Worm (Caenorhabditis elegans) whole organism, L1 larva: ENCODE measurements around the gene nspg-5.

ENCODE experiments used
- C04F5.9 ChIP-seq: sonication (generic microtip); optimal IDR thresholded peaks from 2 replicates; lab custom pipeline; 2016; ENCODE audit warnings: missing genetic modification characterization, missing compliant biosample characterization
- C34B4.2 ChIP-seq: sonication (generic microtip); optimal IDR thresholded peaks from 2 replicates; lab custom pipeline; 2017; ENCODE audit warnings: mild to moderate bottlenecking, missing genetic modification characterization, missing compliant biosample characterization
- aha-1 ChIP-seq: fragments of 150-350 bp; optimal IDR thresholded peaks from 2 replicates; lab custom pipeline; 2014; ENCODE audit warnings: missing biosample characterization, missing genetic modification characterization
- ama-1 ChIP-seq: fragments of 150-350 bp; optimal IDR thresholded peaks from 2 replicates; lab custom pipeline; 2014
- blmp-1 ChIP-seq: fragments of 150-350 bp; optimal IDR thresholded peaks from 2 replicates; lab custom pipeline; 2014; ENCODE audit warnings: missing biosample characterization, missing genetic modification characterization
- ceh-82 ChIP-seq, 3 experiments: fragments of 150-350 bp in 1 of 3; sonication (generic microtip) in 2 of 3; optimal IDR thresholded peaks; 2 replicates each; lab custom pipeline; 2014 to 2017; ENCODE audit warnings: missing biosample characterization in 3 of 3, missing genetic modification characterization in 3 of 3
- ceh-88 ChIP-seq: fragments of 200-800 bp; sonication (Bioruptor generic); IDR thresholded peaks from 2 replicates; pipeline ENCODE4 v1.3.6; 2022; ENCODE audit warnings: missing genetic modification characterization, missing compliant biosample characterization
- ceh-90 ChIP-seq: sonication (generic microtip); optimal IDR thresholded peaks from 2 replicates; lab custom pipeline; 2016; ENCODE audit warnings: missing genetic modification characterization, missing compliant biosample characterization
- dpl-1 ChIP-seq, 3 experiments: fragments of 150-350 bp in 2 of 3; sonication (generic microtip) in 1 of 3; optimal IDR thresholded peaks; 2 replicates each; lab custom pipeline; 2014 to 2017; ENCODE audit warnings: missing biosample characterization in 3 of 3, missing genetic modification characterization in 3 of 3, missing genetic modification reagents in 3 of 3
- efl-1 ChIP-seq, 4 experiments: fragments of 150-350 bp; optimal IDR thresholded peaks in 3 of 4; peaks in 1 of 4; 1 replicate in 1 of 4; 2 replicates in 3 of 4; lab custom pipeline; 2014; ENCODE audit warnings: missing biosample characterization in 2 of 4, missing genetic modification characterization in 2 of 4, missing genetic modification reagents in 2 of 4
- fkh-10 ChIP-seq: sonication (generic microtip); optimal IDR thresholded peaks from 2 replicates; lab custom pipeline; 2017; ENCODE audit warnings: missing biosample characterization, missing genetic modification reagents, missing genetic modification characterization
- fkh-4 ChIP-seq: sonication (generic microtip); optimal IDR thresholded peaks from 2 replicates; lab custom pipeline; 2016; ENCODE audit warnings: missing compliant biosample characterization, missing genetic modification characterization, borderline replicate concordance
- fkh-8 ChIP-seq: sonication (generic microtip); optimal IDR thresholded peaks from 2 replicates; lab custom pipeline; 2016; ENCODE audit warnings: mild to moderate bottlenecking, missing genetic modification characterization, missing compliant biosample characterization
- fos-1 ChIP-seq: fragments of 150-350 bp; optimal IDR thresholded peaks from 2 replicates; lab custom pipeline; 2014; ENCODE audit warnings: missing biosample characterization, missing genetic modification characterization
- hlh-17 ChIP-seq: fragments of 200-800 bp; sonication (Bioruptor generic); optimal IDR thresholded peaks from 2 replicates; lab custom pipeline; 2018; ENCODE audit warnings: missing genetic modification characterization, mild to moderate bottlenecking, missing compliant biosample characterization, moderate library complexity, borderline replicate concordance
- isw-1 ChIP-seq: fragments of 200-800 bp; sonication (Bioruptor generic); IDR thresholded peaks from 2 replicates; pipeline ENCODE4 v1.3.6; 2022; ENCODE audit warnings: missing genetic modification characterization, missing compliant biosample characterization
- lin-14 ChIP-seq: fragments of 200-800 bp; sonication (Bioruptor generic); optimal IDR thresholded peaks from 2 replicates; lab custom pipeline; 2018; ENCODE audit warnings: mild to moderate bottlenecking, missing genetic modification characterization, moderate library complexity, missing compliant biosample characterization
- lin-35 ChIP-seq, 2 experiments: fragments of 150-350 bp; optimal IDR thresholded peaks; 2 replicates each; lab custom pipeline; 2014; ENCODE audit warnings: missing biosample characterization in 2 of 2, missing genetic modification characterization in 2 of 2, missing genetic modification reagents in 2 of 2
- lin-39 ChIP-seq: fragments of 150-350 bp; optimal IDR thresholded peaks from 2 replicates; lab custom pipeline; 2014; ENCODE audit warnings: missing biosample characterization, missing genetic modification reagents, missing genetic modification characterization
- lir-3 ChIP-seq: sonication (generic microtip); optimal IDR thresholded peaks from 2 replicates; lab custom pipeline; 2016; ENCODE audit warnings: mild to moderate bottlenecking, missing genetic modification characterization, moderate library complexity, missing compliant biosample characterization; ENCODE audit not compliant: poor library complexity
- lsy-2 ChIP-seq, 2 experiments: fragments of 150-350 bp; optimal IDR thresholded peaks; 2 replicates each; lab custom pipeline; 2014; ENCODE audit warnings: missing biosample characterization in 2 of 2, missing genetic modification characterization in 2 of 2
- mab-9 ChIP-seq: fragments of 200-800 bp; sonication (Bioruptor generic); IDR thresholded peaks from 2 replicates; pipeline ENCODE4 v1.3.6; 2022; ENCODE audit warnings: missing genetic modification reagents, missing genetic modification characterization, missing compliant biosample characterization
- mdl-1 ChIP-seq, 2 experiments: fragments of 150-350 bp; optimal IDR thresholded peaks; 2 replicates each; lab custom pipeline; 2014 to 2017; ENCODE audit warnings: missing biosample characterization in 2 of 2, missing genetic modification characterization in 2 of 2, inconsistent platforms in 1 of 2
- mef-2 ChIP-seq: fragments of 150-350 bp; optimal IDR thresholded peaks from 2 replicates; lab custom pipeline; 2014; ENCODE audit warnings: missing biosample characterization, missing genetic modification characterization
- mep-1 ChIP-seq: fragments of 150-350 bp; optimal IDR thresholded peaks from 2 replicates; lab custom pipeline; 2014; ENCODE audit warnings: missing biosample characterization, missing genetic modification characterization
- nhr-20 ChIP-seq: sonication (generic microtip); optimal IDR thresholded peaks from 2 replicates; lab custom pipeline; 2016; ENCODE audit warnings: mild to moderate bottlenecking, missing genetic modification characterization, missing compliant biosample characterization
- nhr-47 ChIP-seq: sonication (generic microtip); optimal IDR thresholded peaks from 2 replicates; lab custom pipeline; 2016; ENCODE audit warnings: mild to moderate bottlenecking, missing genetic modification characterization, moderate library complexity, missing compliant biosample characterization
- nhr-71 ChIP-seq: sonication (generic microtip); optimal IDR thresholded peaks from 2 replicates; lab custom pipeline; 2016; ENCODE audit warnings: mild to moderate bottlenecking, missing genetic modification characterization, moderate library complexity, missing compliant biosample characterization
- nhr-84 ChIP-seq: sonication (generic microtip); optimal IDR thresholded peaks from 2 replicates; lab custom pipeline; 2017; ENCODE audit warnings: missing biosample characterization, missing genetic modification characterization
- nhr-85 ChIP-seq: sonication (generic microtip); peaks from one replicate; lab custom pipeline; 2016; ENCODE audit warnings: missing genetic modification characterization, inconsistent platforms, missing compliant biosample characterization
- nhr-90 ChIP-seq: sonication (generic microtip); optimal IDR thresholded peaks from 2 replicates; lab custom pipeline; 2016; ENCODE audit warnings: mild to moderate bottlenecking, missing genetic modification characterization, missing compliant biosample characterization; ENCODE audit not compliant: poor library complexity
- rnt-1 ChIP-seq: sonication (generic microtip); optimal IDR thresholded peaks from 2 replicates; lab custom pipeline; 2016; ENCODE audit warnings: mild to moderate bottlenecking, missing genetic modification characterization, moderate library complexity, missing compliant biosample characterization
- snpc-4 ChIP-seq: fragments of 150-350 bp; optimal IDR thresholded peaks from 2 replicates; lab custom pipeline; 2014; ENCODE audit warnings: missing biosample characterization, missing genetic modification characterization
- snu-23 ChIP-seq: sonication (generic microtip); optimal IDR thresholded peaks from 2 replicates; lab custom pipeline; 2016; ENCODE audit warnings: missing genetic modification characterization, missing compliant biosample characterization
- sox-4 ChIP-seq: sonication (generic microtip); optimal IDR thresholded peaks from 2 replicates; lab custom pipeline; 2016; ENCODE audit warnings: missing genetic modification characterization, missing compliant biosample characterization
- tlp-1 ChIP-seq: fragments of 150-350 bp; optimal IDR thresholded peaks from 2 replicates; lab custom pipeline; 2014; ENCODE audit warnings: missing biosample characterization, missing genetic modification characterization
- unc-86 ChIP-seq: sonication (generic microtip); optimal IDR thresholded peaks from 2 replicates; lab custom pipeline; 2016; ENCODE audit warnings: missing genetic modification characterization, missing compliant biosample characterization
- unc-98 ChIP-seq: fragments of 200-800 bp; sonication (Bioruptor generic); IDR thresholded peaks from 2 replicates; pipeline ENCODE4 v1.3.6; 2022; ENCODE audit warnings: missing genetic modification characterization, missing compliant biosample characterization
- xbp-1 ChIP-seq: sonication (generic microtip); optimal IDR thresholded peaks from 2 replicates; lab custom pipeline; 2016; ENCODE audit warnings: missing genetic modification characterization, missing compliant biosample characterization
- ztf-4 ChIP-seq: fragments of 150-350 bp; optimal IDR thresholded peaks from 2 replicates; lab custom pipeline; 2014; ENCODE audit warnings: missing biosample characterization, missing genetic modification characterization

The nspg-5 gene

DNA sequence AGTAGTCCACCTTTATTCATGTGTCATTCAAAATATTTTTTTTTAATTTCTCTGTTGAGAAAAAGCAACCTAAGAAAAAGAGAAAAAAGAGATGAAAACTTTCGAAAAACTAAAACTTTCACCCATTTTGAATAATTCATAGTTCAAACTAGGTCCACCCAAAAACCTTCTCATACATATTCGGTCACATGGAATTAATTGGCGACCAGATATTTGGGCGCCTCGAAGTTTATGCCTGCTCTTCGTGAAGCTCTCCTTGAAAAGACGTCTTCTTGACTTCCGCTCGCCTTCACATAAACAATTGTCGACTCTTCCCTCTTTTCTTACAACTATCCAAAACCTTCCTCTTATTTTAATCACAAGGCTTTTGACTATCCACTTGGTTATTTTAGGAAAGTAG lies 26.2 kb upstream of the nspg-5 start:
- no peak for TF ChIP-seq sox-4
- TF ChIP-seq lin-14 (GFP tag; lab: Kevin White, UChicago) = peak; percentile 49
- TF ChIP-seq unc-86 (tag; lab: Kevin White, UChicago) = peak; percentile 65
- TF ChIP-seq unc-98 (GFP tag; lab: Robert Waterston, UW) = no peak
- TF ChIP-seq, all 84 proteins: peak for 2

DNA sequence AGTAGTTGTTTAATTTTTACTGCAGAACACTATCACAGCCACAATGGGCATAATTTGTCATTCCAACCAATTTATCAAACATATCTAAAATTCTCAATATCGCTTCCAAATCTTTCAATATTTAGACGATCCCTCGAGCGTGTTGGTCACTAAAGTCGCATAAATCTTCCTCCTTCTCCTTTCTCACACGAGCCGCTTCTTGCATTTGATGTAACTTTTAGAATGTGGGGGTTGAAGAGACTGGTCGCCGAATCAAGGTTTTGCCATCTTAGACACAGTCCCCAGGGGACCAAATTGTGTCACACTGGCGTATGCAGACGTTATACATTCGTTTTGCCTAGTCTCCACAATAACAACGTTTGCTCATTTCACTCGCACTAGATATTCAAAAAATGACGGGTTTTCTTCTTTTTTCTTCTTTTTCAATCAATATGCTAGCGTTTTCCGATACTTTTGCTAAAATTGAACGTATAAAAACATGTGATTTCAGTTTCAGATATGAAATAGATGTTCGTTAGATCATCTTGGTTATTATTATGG lies 24.3 kb upstream of the nspg-5 start, which contains the start of gene gbb-1:
gbb-1 (plus strand) TSS at position 490 of the 540 bp plus-strand sequence.
- TF ChIP-seq nhr-20 (tag; lab: Kevin White, UChicago) (no peak), xbp-1 (tag; lab: Kevin White, UChicago) (no peak), blmp-1 (tag; lab: Kevin White, UChicago) (no peak), lin-14 (GFP tag; lab: Kevin White, UChicago) (peak; percentile 58), nhr-90 (tag; lab: Kevin White, UChicago) (no peak)
- TF ChIP-seq, all 84 proteins: peak for 1

DNA sequence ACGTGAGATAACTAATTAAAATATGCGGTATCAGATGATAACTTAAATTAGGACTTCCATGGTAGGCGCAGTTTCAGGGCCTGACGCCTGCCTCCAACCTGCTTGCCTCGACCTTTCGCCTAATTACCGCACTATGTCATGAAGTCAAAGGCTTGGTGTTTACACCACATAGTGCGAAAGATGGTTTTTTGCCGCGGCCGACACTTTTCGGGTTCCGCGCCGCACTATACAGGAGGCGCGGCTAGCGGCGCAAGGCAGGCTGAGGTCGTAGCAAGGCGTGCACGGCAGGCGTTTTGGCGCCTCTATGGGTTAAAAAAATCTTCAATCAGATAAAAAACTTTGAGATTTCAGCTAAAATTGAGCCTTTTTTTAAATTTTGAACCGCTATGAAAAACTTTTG lies 21.1 kb upstream of the nspg-5 start:
- no peak for TF ChIP-seq lin-35 (GFP tag; optimal IDR thresholded peaks at IDR 0.05; lab: Kevin White, UChicago)
- TF ChIP-seq ceh-90 = no peak
- TF ChIP-seq mab-9 (GFP tag; lab: Robert Waterston, UW) = 0 out of 2 replicates have a peak, but pooled peaks have one; percentile 28
- no peak for TF ChIP-seq efl-1 (optimal IDR thresholded peaks at IDR 0.05; lab: Kevin White, UChicago)
- TF ChIP-seq efl-1 (GFP tag; optimal IDR thresholded peaks at IDR 0.05 in 1 of 2; lab: Kevin White, UChicago) = peak in 1 of 2 experiments; percentile 26
- TF ChIP-seq isw-1 (GFP tag; lab: Robert Waterston, UW) = no peak
- peak; percentile 87 for TF ChIP-seq snpc-4

DNA sequence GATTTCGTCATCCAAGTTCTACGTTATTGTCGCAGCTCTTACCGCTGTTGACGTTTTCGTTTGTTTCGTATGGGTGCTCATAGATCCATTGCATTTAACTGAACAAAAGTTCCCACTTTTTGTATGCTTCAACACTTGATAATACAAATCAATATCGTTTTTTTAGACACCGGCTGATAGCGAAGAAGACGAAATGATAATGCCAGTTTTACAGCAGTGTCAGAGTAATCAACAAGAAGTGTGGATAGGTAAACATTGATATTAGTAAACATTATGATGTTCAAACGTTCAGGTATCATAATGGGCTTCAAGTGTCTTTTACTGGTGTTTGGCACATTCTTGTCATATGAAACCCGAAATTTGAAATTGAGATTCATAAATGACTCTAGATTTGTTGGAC lies 15.6 kb upstream of the nspg-5 start:
- TF ChIP-seq C04F5.9 (no peak), mef-2 (tag; lab: Kevin White, UChicago) (no peak), dpl-1 (GFP tag; optimal IDR thresholded peaks at IDR 0.05; lab: Kevin White, UChicago) (no peak), nhr-85 (tag; lab: Kevin White, UChicago) (no peak), C34B4.2 (tag; lab: Kevin White, UChicago) (no peak)

DNA sequence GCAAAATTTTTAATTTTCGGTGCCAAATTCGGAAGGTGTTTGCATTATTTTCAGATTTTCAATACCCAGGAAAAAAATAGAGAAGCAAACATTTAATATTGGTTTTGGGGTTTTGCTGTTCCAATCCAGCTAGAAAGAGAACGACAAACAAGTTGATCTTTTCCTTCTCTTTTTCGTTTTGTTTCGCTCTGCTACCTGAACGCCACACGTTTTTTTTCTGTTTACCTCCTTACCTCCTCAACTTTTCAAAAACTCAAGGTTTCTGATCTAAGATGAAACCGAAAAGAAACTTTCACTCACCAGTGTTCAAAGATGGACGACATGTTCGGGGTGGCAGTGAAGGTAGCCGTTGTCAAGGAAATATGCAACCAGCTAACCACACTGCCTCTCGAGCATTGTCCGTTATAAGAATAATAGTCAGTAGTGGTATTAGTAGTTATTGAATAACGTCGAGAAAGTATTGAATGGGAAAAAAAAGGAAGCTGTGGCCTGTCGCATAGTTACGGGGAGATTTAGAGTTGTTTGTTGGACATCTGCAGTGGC lies 12.3 kb upstream of the nspg-5 start:
- TF ChIP-seq nhr-47 (tag; lab: Kevin White, UChicago) (no peak), aha-1 (tag; lab: Kevin White, UChicago) (no peak), lir-3 (no peak), mdl-1 (tag; optimal IDR thresholded peaks at IDR 0.05; lab: Kevin White, UChicago) (no peak), tlp-1 (tag; lab: Kevin White, UChicago) (no peak), ceh-82 (tag; optimal IDR thresholded peaks at IDR 0.05; lab: Kevin White, UChicago) (no peak), mef-2 (tag; lab: Kevin White, UChicago) (no peak), snu-23 (GFP tag; lab: Kevin White, UChicago) (no peak), dpl-1 (GFP tag; optimal IDR thresholded peaks at IDR 0.05; lab: Kevin White, UChicago) (no peak), nhr-84 (tag; lab: Kevin White, UChicago) (no peak), fkh-4 (no peak), nhr-20 (tag; lab: Kevin White, UChicago) (no peak), fkh-10 (no peak), lin-39 (tag; lab: Kevin White, UChicago) (no peak), fkh-8 (no peak), ama-1 (lab: Kevin White, UChicago) (no peak)
- TF ChIP-seq, all 84 proteins: peak for 0

DNA sequence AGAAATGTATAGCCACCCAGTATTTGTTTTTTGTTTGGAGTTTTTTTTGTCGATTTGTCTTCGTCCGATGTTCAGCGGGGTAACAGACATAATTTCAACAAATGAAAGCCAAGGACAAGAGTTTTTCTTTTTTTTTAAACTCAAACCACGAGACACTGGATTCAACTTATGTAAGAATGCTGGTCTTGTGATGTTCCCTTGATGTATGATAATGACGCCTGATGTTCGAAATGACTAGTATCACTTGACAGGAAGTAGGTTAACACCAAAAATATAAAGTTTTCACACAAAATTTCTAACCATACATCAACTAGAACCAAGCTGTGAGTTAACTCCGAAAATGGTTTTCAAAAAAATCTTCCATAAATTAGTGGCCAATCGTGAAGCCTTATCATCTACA lies 11.6 kb upstream of the nspg-5 start:
- TF ChIP-seq fkh-4 = no peak
- no peak for TF ChIP-seq nhr-85 (tag; lab: Kevin White, UChicago)
- TF ChIP-seq ceh-90 = no peak
- no peak for TF ChIP-seq C34B4.2 (tag; lab: Kevin White, UChicago)
- no peak for TF ChIP-seq ztf-4
- no peak for TF ChIP-seq rnt-1
- no peak for TF ChIP-seq lir-3
- TF ChIP-seq hlh-17 (GFP tag; lab: Kevin White, UChicago) = no peak
- no peak for TF ChIP-seq mep-1
- TF ChIP-seq nhr-84 (tag; lab: Kevin White, UChicago) = no peak
- TF ChIP-seq fos-1 = no peak
- no peak for TF ChIP-seq mef-2 (tag; lab: Kevin White, UChicago)
- peak; percentile 16 for TF ChIP-seq nhr-71 (tag; lab: Kevin White, UChicago)
- no peak for TF ChIP-seq ceh-88 (GFP tag; lab: Robert Waterston, UW)
- TF ChIP-seq lsy-2 (tag; optimal IDR thresholded peaks at IDR 0.05; lab: Kevin White, UChicago) = no peak
- TF ChIP-seq lin-35 (GFP tag; optimal IDR thresholded peaks at IDR 0.05; lab: Kevin White, UChicago) = peak in 1 of 2 experiments; percentile 43
- TF ChIP-seq, all 84 proteins: peak for 2
